Worm (Caenorhabditis elegans): Measurements from ENCODE around the gene cpz-2.

cpz-2 gene

DNA sequence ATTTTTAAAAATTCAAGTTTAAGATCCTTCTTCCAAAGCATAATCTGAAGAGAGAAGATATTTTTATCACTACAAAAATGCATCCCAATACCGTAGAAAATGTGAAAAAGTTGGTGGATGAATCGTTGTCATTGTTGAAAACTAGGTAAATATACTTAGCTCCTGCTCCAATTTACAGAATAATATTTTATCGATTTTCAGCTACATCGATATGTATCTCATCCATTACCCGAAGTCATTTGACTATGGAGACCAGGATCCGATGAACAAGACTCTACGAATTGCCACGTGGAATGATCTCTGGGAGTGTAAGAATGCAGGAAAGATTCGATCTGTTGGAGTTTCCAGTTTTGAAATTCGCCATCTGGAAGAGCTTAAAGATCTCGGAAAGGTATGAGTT, 27.5 kb downstream of the cpz-2 start:
- TF ChIP-seq hlh-6 (tag; optimal IDR thresholded peaks at IDR 0.05) (no peak), fax-1 (tag; optimal IDR thresholded peaks at IDR 0.05) (no peak), ceh-24 (tag; optimal IDR thresholded peaks at IDR 0.05) (no peak), ceh-18 (tag; optimal IDR thresholded peaks at IDR 0.05) (no peak), unc-86 (tag; optimal IDR thresholded peaks at IDR 0.05) (no peak), dmd-4 (tag; optimal IDR thresholded peaks at IDR 0.05; ENCODE audit: borderline replicate concordance) (no peak), ttx-3 (tag; optimal IDR thresholded peaks at IDR 0.05) (no peak), ref-2 (tag; optimal IDR thresholded peaks at IDR 0.05) (no peak), ceh-9 (tag; optimal IDR thresholded peaks at IDR 0.05) (no peak), unc-42 (tag; optimal IDR thresholded peaks at IDR 0.05) (no peak), K09A11.1 (tag; optimal IDR thresholded peaks at IDR 0.05; ENCODE audit: insufficient read depth) (no peak), ceh-34 (tag; optimal IDR thresholded peaks at IDR 0.05) (no peak), pros-1 (tag; optimal IDR thresholded peaks at IDR 0.05) (no peak), sdc-2 (tag; optimal IDR thresholded peaks at IDR 0.05) (no peak), fkh-10 (GFP tag; optimal IDR thresholded peaks at IDR 0.05) (no peak)

DNA sequence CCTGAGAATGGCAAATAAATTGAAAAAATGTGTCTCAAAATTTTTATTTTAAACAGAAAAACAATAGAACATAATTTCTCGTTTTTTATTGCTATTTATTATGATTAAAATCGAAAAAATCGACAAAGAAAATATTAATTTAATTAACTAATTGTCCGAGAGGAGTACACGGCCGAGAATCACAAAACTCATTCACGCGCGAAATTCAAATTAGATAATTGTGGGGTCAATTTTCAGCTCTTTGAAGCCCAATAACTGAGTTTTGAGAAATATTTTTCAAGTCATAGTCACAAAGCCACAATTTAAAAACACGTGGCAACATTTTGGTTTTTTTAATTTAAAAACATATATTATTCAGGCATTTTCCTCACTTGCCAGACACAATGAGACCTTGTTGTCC, 28.1 kb downstream of the cpz-2 start:
- peak; percentile 12 for TF ChIP-seq unc-42 (tag; optimal IDR thresholded peaks at IDR 0.05)
- TF ChIP-seq rnt-1 (tag; optimal IDR thresholded peaks at IDR 0.05), result no peak
- peak; percentile 61 for TF ChIP-seq ceh-31 (tag; optimal IDR thresholded peaks at IDR 0.05)
- peak; percentile 37 for TF ChIP-seq tbx-7 (tag; optimal IDR thresholded peaks at IDR 0.05)
- TF ChIP-seq ref-2 (tag; optimal IDR thresholded peaks at IDR 0.05), result peak; percentile 26
- no peak for TF ChIP-seq che-1 (tag; optimal IDR thresholded peaks at IDR 0.05)
- peak; percentile 57 for TF ChIP-seq C08G9.2 (tag; optimal IDR thresholded peaks at IDR 0.05)
- no peak for TF ChIP-seq hlh-6 (tag; optimal IDR thresholded peaks at IDR 0.05)
- peak; percentile 52 for TF ChIP-seq ceh-2 (tag; optimal IDR thresholded peaks at IDR 0.05)
- TF ChIP-seq gmeb-2 (tag; optimal IDR thresholded peaks at IDR 0.05), result no peak
- peak; percentile 66 for TF ChIP-seq ceh-14 (tag; optimal IDR thresholded peaks at IDR 0.05)
- TF ChIP-seq zip-5 (tag; optimal IDR thresholded peaks at IDR 0.05), result peak; percentile 11
- TF ChIP-seq lin-11 (tag; optimal IDR thresholded peaks at IDR 0.05), result no peak
- TF ChIP-seq ets-4 (tag; optimal IDR thresholded peaks at IDR 0.05), result no peak
- no peak for TF ChIP-seq unc-3 (GFP tag; conservative IDR thresholded peaks at IDR 0.05)
- no peak for TF ChIP-seq unc-3 (tag; optimal IDR thresholded peaks at IDR 0.05)

DNA sequence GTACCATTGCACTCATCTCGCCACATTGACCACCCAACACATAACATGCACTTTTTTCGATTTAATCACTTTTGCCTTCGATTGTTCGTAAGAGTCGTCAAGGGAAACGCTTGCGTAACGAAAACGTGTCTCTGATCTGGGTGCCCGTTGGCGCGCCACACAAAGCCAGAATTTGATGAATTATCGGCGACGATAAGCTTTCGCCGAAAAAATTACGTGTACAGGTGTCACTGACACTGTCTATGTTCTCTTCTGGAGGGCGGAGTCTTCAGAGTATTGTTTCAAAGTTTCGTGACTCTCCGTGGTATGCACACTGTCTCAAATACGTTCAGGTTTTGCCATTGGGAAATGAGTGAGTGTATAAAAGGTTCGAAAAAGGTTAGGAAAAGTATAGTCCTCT, 29.7 kb downstream of the cpz-2 start, which contains the start of gene F53F1.4:
Gene F53F1.4, plus strand, starts transcription at position 390 of the 400 bp plus-strand sequence.
- no peak for TF ChIP-seq ref-2 (tag; optimal IDR thresholded peaks at IDR 0.05)
- TF ChIP-seq hlh-6 (tag; optimal IDR thresholded peaks at IDR 0.05), result no peak
- TF ChIP-seq ahr-1 (tag; optimal IDR thresholded peaks at IDR 0.05), result no peak
- no peak for TF ChIP-seq sdc-2 (tag; optimal IDR thresholded peaks at IDR 0.05)
- no peak for TF ChIP-seq tbx-2 (tag; optimal IDR thresholded peaks at IDR 0.05)
- TF ChIP-seq ceh-14 (tag; optimal IDR thresholded peaks at IDR 0.05), result no peak
- TF ChIP-seq ceh-48 (tag; optimal IDR thresholded peaks at IDR 0.05), result no peak
- no peak for TF ChIP-seq pha-4 (tag; optimal IDR thresholded peaks at IDR 0.05)
- no peak for TF ChIP-seq C08G9.2 (tag; optimal IDR thresholded peaks at IDR 0.05)
- no peak for TF ChIP-seq lin-11 (tag; optimal IDR thresholded peaks at IDR 0.05)
- no peak for TF ChIP-seq unc-42 (tag; optimal IDR thresholded peaks at IDR 0.05)
- no peak for TF ChIP-seq pqm-1 (tag; optimal IDR thresholded peaks at IDR 0.05)

DNA sequence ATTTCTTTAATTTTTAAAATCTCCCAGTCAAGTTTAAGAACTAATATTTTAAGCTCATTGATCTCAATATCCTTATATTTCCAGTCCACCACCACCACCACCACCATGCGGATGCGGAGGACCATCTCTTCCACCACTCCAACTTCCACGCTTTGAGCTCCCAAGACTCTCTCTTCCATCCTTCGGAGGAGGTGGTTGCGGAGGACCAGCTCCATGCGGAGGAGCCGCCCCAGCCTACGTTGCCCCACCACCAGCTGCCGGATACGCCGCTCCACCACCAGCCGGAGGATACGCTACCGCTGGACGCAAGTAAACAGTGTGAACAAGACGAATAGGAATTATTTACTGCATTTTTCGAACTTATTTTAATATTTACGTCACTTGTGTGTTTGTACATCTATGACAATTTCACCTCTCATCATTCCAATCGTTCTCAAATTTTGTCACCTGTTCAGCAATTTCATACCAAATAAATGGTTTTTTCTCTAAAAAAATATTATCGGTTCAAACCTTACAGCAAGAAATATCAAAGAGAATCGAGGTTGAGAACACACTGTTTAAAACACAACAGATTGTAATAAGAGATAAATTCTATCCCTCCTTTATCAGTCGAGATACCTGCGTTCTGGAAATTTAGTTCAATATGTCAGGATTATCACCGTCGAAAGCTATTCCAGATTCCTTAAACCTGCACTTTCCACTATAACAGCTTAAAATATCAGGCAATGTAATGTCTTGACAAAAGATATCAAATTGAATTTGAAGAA, 30.4 kb downstream of the cpz-2 start:
- TF ChIP-seq ceh-14 (tag; optimal IDR thresholded peaks at IDR 0.05) (no peak), unc-86 (tag; optimal IDR thresholded peaks at IDR 0.05) (no peak), nhr-11 (tag; optimal IDR thresholded peaks at IDR 0.05) (no peak), fkh-6 (tag; optimal IDR thresholded peaks at IDR 0.05) (peak; percentile 5), ceh-45 (GFP tag; IDR thresholded peaks at IDR 0.05) (no peak), hlh-8 (tag; optimal IDR thresholded peaks at IDR 0.05) (no peak), nfya-1 (tag; optimal IDR thresholded peaks at IDR 0.05) (no peak), ceh-19 (GFP tag; optimal IDR thresholded peaks at IDR 0.05) (peak; percentile 17), madf-2 (tag; optimal IDR thresholded peaks at IDR 0.05) (no peak), ceh-2 (tag; optimal IDR thresholded peaks at IDR 0.05) (no peak)

Measured in whole organism, late embryonic.